Fruit fly (Drosophila melanogaster) whole organism, embryonic: Measurements from ENCODE around the gene CG45307.

Source experiments
- Atf-2 ChIP-seq: fragments of 200-800 bp; sonication (Bioruptor generic); optimal IDR thresholded peaks from 2 replicates; lab custom pipeline; 2016; ENCODE audit warnings: missing biosample characterization, missing genetic modification characterization
- Bgb ChIP-seq: fragments of 200-800 bp; sonication (Bioruptor generic); IDR thresholded peaks from 2 replicates; pipeline ENCODE4 v1.3.6; 2022; ENCODE audit warnings: missing biosample characterization, missing genetic modification characterization; ENCODE audit not compliant: partially characterized antibody
- CG10431 ChIP-seq: fragments of 200-800 bp; sonication (Bioruptor generic); optimal IDR thresholded peaks from 3 replicates; lab custom pipeline; 2018; ENCODE audit warnings: missing biosample characterization, mild to moderate bottlenecking, missing genetic modification characterization
- CG10959 ChIP-seq: fragments of 200-800 bp; sonication (Bioruptor generic); IDR thresholded peaks from 2 replicates; pipeline ENCODE4 v1.3.6; 2022; ENCODE audit warnings: missing biosample characterization, missing genetic modification characterization
- CG12942 ChIP-seq: fragments of 200-800 bp; sonication (Bioruptor generic); optimal IDR thresholded peaks from 3 replicates; lab custom pipeline; 2016; ENCODE audit warnings: missing biosample characterization, missing genetic modification characterization
- CG14667 ChIP-seq: fragments of 200-800 bp; sonication (Bioruptor generic); IDR thresholded peaks from 2 replicates; pipeline ENCODE4 v1.3.6; 2022; ENCODE audit warnings: missing biosample characterization, missing genetic modification characterization
- CG17385 ChIP-seq: fragments of 200-800 bp; sonication (Bioruptor generic); optimal IDR thresholded peaks from 3 replicates; lab custom pipeline; 2018; ENCODE audit warnings: missing biosample characterization, mild to moderate bottlenecking, missing genetic modification characterization
- CG1792 ChIP-seq: fragments of 200-800 bp; sonication (Bioruptor generic); optimal IDR thresholded peaks from 2 replicates; lab custom pipeline; 2016; ENCODE audit warnings: missing biosample characterization, missing genetic modification characterization
- CG1832 ChIP-seq: fragments of 200-800 bp; sonication (Bioruptor generic); optimal IDR thresholded peaks from 2 replicates; lab custom pipeline; 2017; ENCODE audit warnings: missing biosample characterization, mild to moderate bottlenecking, missing genetic modification characterization, inconsistent platforms
- CG18619 ChIP-seq: fragments of 200-800 bp; sonication (Bioruptor generic); optimal IDR thresholded peaks from 3 replicates; lab custom pipeline; 2017; ENCODE audit warnings: missing biosample characterization, mild to moderate bottlenecking, missing genetic modification characterization
- CG30020 ChIP-seq: fragments of 200-800 bp; optimal IDR thresholded peaks from 2 replicates; lab custom pipeline; 2019; ENCODE audit warnings: missing biosample characterization, mild to moderate bottlenecking, missing genetic modification characterization, moderate library complexity
- CG31365 ChIP-seq: fragments of 200-800 bp; sonication (Bioruptor generic); optimal IDR thresholded peaks from 2 replicates; lab custom pipeline; 2018; ENCODE audit warnings: missing biosample characterization, mild to moderate bottlenecking, missing genetic modification characterization
- CG3838 ChIP-seq: fragments of 200-800 bp; sonication (Bioruptor generic); optimal IDR thresholded peaks from 3 replicates; lab custom pipeline; 2016; ENCODE audit warnings: missing biosample characterization, missing genetic modification characterization
- CG7839 ChIP-seq: fragments of 200-800 bp; sonication (Bioruptor generic); optimal IDR thresholded peaks from 3 replicates; lab custom pipeline; 2018; ENCODE audit warnings: missing biosample characterization, mild to moderate bottlenecking, missing genetic modification characterization, moderate library complexity
- CG8388 ChIP-seq: fragments of 200-800 bp; sonication (Bioruptor generic); optimal IDR thresholded peaks from 2 replicates; lab custom pipeline; 2019; ENCODE audit warnings: missing biosample characterization, mild to moderate bottlenecking, missing genetic modification characterization, moderate library complexity
- CrebB ChIP-seq: fragments of 200-800 bp; sonication (Bioruptor generic); optimal IDR thresholded peaks from 3 replicates; lab custom pipeline; 2018; ENCODE audit warnings: missing biosample characterization, mild to moderate bottlenecking, missing genetic modification characterization
- D ChIP-seq, 2 experiments: fragments of 200-800 bp in 1 of 2; fragments of >200 bp in 1 of 2; sonication (Bioruptor generic) in 1 of 2; optimal IDR thresholded peaks; 2 replicates in 1 of 2; 3 replicates in 1 of 2; lab custom pipeline; 2017; ENCODE audit warnings: mild to moderate bottlenecking in 1 of 2, missing biosample characterization in 1 of 2, missing genetic modification characterization in 1 of 2, missing genetic modification reagents in 1 of 2
- Dad ChIP-seq: fragments of 200-800 bp; sonication (Bioruptor generic); optimal IDR thresholded peaks from 3 replicates; lab custom pipeline; 2016; ENCODE audit warnings: missing biosample characterization, missing genetic modification characterization
- Dfd ChIP-seq, 2 experiments: fragments of >200 bp; optimal IDR thresholded peaks; 2 replicates each; lab custom pipeline; 2017; ENCODE audit warnings: missing biosample characterization in 2 of 2, missing genetic modification characterization in 2 of 2
- H2.0 ChIP-seq: fragments of 200-800 bp; sonication (Bioruptor generic); IDR thresholded peaks from 2 replicates; pipeline ENCODE4 v1.3.6; 2022; ENCODE audit warnings: missing biosample characterization, missing genetic modification characterization
- Hand ChIP-seq: fragments of 200-800 bp; sonication (Bioruptor generic); optimal IDR thresholded peaks from 2 replicates; lab custom pipeline; 2017; ENCODE audit warnings: mild to moderate bottlenecking, missing biosample characterization, missing genetic modification reagents, missing genetic modification characterization
- Hr78 ChIP-seq, 2 experiments: fragments of 200-800 bp in 1 of 2; fragments of >200 bp in 1 of 2; sonication (Bioruptor generic) in 1 of 2; optimal IDR thresholded peaks; 2 replicates each; lab custom pipeline; 2017 to 2019; ENCODE audit warnings: missing biosample characterization in 2 of 2, missing genetic modification characterization in 2 of 2, mild to moderate bottlenecking in 1 of 2, moderate library complexity in 1 of 2
- Jarid2 ChIP-seq: fragments of 200-800 bp; sonication (Bioruptor generic); optimal IDR thresholded peaks from 3 replicates; lab custom pipeline; 2017; ENCODE audit warnings: mild to moderate bottlenecking, missing biosample characterization, missing genetic modification reagents, missing genetic modification characterization
- Nf-YA ChIP-seq: fragments of 200-800 bp; sonication (Bioruptor generic); IDR thresholded peaks from 2 replicates; pipeline ENCODE4 v1.3.6; 2022; ENCODE audit warnings: missing biosample characterization, missing genetic modification characterization
- Nf-YB ChIP-seq: fragments of 200-800 bp; sonication (Bioruptor generic); optimal IDR thresholded peaks from 3 replicates; lab custom pipeline; 2019; ENCODE audit warnings: missing biosample characterization, mild to moderate bottlenecking, missing genetic modification characterization, moderate library complexity
- NfI ChIP-seq: fragments of 200-800 bp; sonication (Bioruptor generic); optimal IDR thresholded peaks from 3 replicates; lab custom pipeline; 2018; ENCODE audit warnings: missing biosample characterization, mild to moderate bottlenecking, missing genetic modification characterization, moderate library complexity
- PHDP ChIP-seq: fragments of 200-800 bp; sonication (Bioruptor generic); optimal IDR thresholded peaks from 3 replicates; lab custom pipeline; 2018; ENCODE audit warnings: missing biosample characterization, mild to moderate bottlenecking, missing genetic modification characterization, moderate library complexity
- Poxn ChIP-seq: fragments of 200-800 bp; sonication (Bioruptor generic); IDR thresholded peaks from 2 replicates; pipeline ENCODE4 v1.3.6; 2022; ENCODE audit warnings: missing biosample characterization, missing genetic modification characterization
- Ravus ChIP-seq: fragments of 200-800 bp; sonication (Bioruptor generic); IDR thresholded peaks from 2 replicates; pipeline ENCODE4 v1.3.6; 2022; ENCODE audit warnings: missing biosample characterization, missing genetic modification characterization
- Spps ChIP-seq: fragments of 200-800 bp; sonication (Bioruptor generic); optimal IDR thresholded peaks from 2 replicates; lab custom pipeline; 2018; ENCODE audit warnings: missing biosample characterization, mild to moderate bottlenecking, missing genetic modification characterization
- Tbp ChIP-seq: fragments of >200 bp; optimal IDR thresholded peaks from 2 replicates; lab custom pipeline; 2018; ENCODE audit warnings: missing biosample characterization, missing genetic modification characterization
- ci ChIP-seq: fragments of 200-800 bp; sonication (Bioruptor generic); IDR thresholded peaks from 3 replicates; pipeline ENCODE4 v1.3.6; 2022; ENCODE audit warnings: missing biosample characterization, missing genetic modification characterization
- ewg ChIP-seq: fragments of 200-800 bp; sonication (Bioruptor generic); optimal IDR thresholded peaks from 3 replicates; lab custom pipeline; 2017; ENCODE audit warnings: mild to moderate bottlenecking, missing biosample characterization, missing genetic modification reagents, missing genetic modification characterization
- fd96Cb ChIP-seq: fragments of 200-800 bp; sonication (Bioruptor generic); optimal IDR thresholded peaks from 2 replicates; lab custom pipeline; 2018; ENCODE audit warnings: missing biosample characterization, mild to moderate bottlenecking, missing genetic modification characterization, moderate library complexity
- gem ChIP-seq: fragments of 200-800 bp; sonication (Bioruptor generic); optimal IDR thresholded peaks from 2 replicates; lab custom pipeline; 2019; ENCODE audit warnings: missing biosample characterization, mild to moderate bottlenecking, missing genetic modification characterization, moderate library complexity
- gfzf ChIP-seq: fragments of 200-800 bp; sonication (Bioruptor generic); optimal IDR thresholded peaks from 2 replicates; lab custom pipeline; 2016; ENCODE audit warnings: missing biosample characterization, mild to moderate bottlenecking, missing genetic modification characterization, moderate library complexity
- grn ChIP-seq: fragments of 200-800 bp; sonication (Bioruptor generic); optimal IDR thresholded peaks from 3 replicates; lab custom pipeline; 2017; ENCODE audit warnings: missing biosample characterization, missing genetic modification characterization
- gsb ChIP-seq: fragments of 200-800 bp; sonication (Bioruptor generic); IDR thresholded peaks from 2 replicates; pipeline ENCODE4 v1.3.6; 2022; ENCODE audit warnings: missing biosample characterization, missing genetic modification characterization
- gt ChIP-seq: fragments of 200-800 bp; sonication (Bioruptor generic); IDR thresholded peaks from 2 replicates; pipeline ENCODE4 v1.3.6; 2022; ENCODE audit warnings: missing biosample characterization, missing genetic modification characterization
- lab ChIP-seq: fragments of 200-800 bp; sonication (Bioruptor generic); optimal IDR thresholded peaks from 3 replicates; lab custom pipeline; 2017; ENCODE audit warnings: missing biosample characterization, missing genetic modification characterization, mild to moderate bottlenecking, moderate library complexity, missing genetic modification reagents
- lmd ChIP-seq: fragments of 200-800 bp; sonication (Bioruptor generic); IDR thresholded peaks from 2 replicates; pipeline ENCODE4 v1.3.6; 2022; ENCODE audit warnings: missing biosample characterization, missing genetic modification characterization
- luna ChIP-seq: fragments of 200-800 bp; sonication (Bioruptor generic); optimal IDR thresholded peaks from 2 replicates; lab custom pipeline; 2016; ENCODE audit warnings: missing biosample characterization, missing genetic modification characterization
- mirr ChIP-seq: fragments of 200-800 bp; sonication (Bioruptor generic); optimal IDR thresholded peaks from 3 replicates; lab custom pipeline; 2018; ENCODE audit warnings: missing biosample characterization, mild to moderate bottlenecking, missing genetic modification characterization
- sim ChIP-seq: fragments of 200-800 bp; sonication (Bioruptor generic); IDR thresholded peaks from 2 replicates; pipeline ENCODE4 v1.3.6; 2022; ENCODE audit warnings: missing biosample characterization, missing genetic modification characterization
- sr ChIP-seq: fragments of 200-800 bp; sonication (Bioruptor generic); IDR thresholded peaks from 3 replicates; pipeline ENCODE4 v1.3.6; 2022; ENCODE audit warnings: missing biosample characterization, missing genetic modification characterization
- stc ChIP-seq: fragments of 200-800 bp; sonication (Bioruptor generic); IDR thresholded peaks from 2 replicates; pipeline ENCODE4 v1.3.6; 2022; ENCODE audit warnings: missing biosample characterization, missing genetic modification characterization
- trh ChIP-seq: fragments of 200-800 bp; sonication (Bioruptor generic); optimal IDR thresholded peaks from 2 replicates; lab custom pipeline; 2016; ENCODE audit warnings: missing biosample characterization, missing genetic modification characterization
- tx ChIP-seq: fragments of 200-800 bp; sonication (Bioruptor generic); optimal IDR thresholded peaks from 2 replicates; lab custom pipeline; 2016; ENCODE audit warnings: missing biosample characterization, missing genetic modification characterization

CG45307 gene

DNA sequence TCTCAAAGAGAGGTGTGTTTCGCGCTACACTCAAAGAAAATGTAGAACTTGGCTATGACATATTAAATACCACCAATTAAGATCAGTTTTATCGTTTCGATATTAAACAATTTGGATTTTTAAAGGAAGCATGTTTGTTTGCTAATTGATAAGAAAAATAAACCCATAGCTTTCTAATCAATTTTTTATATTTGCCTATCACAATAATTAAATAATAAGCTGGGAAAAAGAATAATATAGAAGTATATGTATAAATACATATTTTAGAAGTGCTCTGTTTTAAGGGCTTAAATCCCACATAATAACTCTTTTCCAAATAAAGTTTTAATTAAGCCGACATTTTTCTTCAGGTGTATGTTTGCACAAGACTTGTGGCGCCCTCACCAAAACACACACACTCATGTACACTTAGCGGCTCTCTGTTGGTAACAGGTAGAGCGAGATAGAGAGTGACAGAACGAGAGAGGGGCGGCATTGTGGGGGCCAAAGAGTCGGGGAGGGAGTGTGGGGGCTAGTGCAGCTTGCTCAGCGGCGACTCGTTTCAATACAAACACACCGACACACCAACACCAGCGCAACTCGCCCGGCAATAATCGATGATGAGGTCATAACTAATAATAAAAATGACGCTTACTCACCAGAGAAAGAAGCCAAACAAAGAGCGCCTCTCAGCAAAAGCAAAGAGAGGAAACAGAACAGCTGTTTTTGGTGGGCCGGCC is 34.1 kb downstream of the CG45307 start (continued):
- TF ChIP-seq Tbp (GFP tag; lab: Kevin White, UChicago) = no peak
- peak; percentile 80 for TF ChIP-seq stc
- TF ChIP-seq CG18619 (GFP tag; lab: Kevin White, UChicago) = peak; percentile 92
- TF ChIP-seq Atf-2 (GFP tag; lab: Kevin White, UChicago) = peak; percentile 34
- peak; percentile 72 for TF ChIP-seq gsb (GFP tag; lab: Robert Waterston, UW)
- peak; percentile 64 for TF ChIP-seq Dad (GFP tag; lab: Kevin White, UChicago)
- peak in 1 of 2 experiments; percentile 57 for TF ChIP-seq Hr78 (GFP tag; optimal IDR thresholded peaks at IDR 0.05; lab: Kevin White, UChicago)
- TF ChIP-seq sr (GFP tag; lab: Robert Waterston, UW) = peak; percentile 80
- TF ChIP-seq CG31365 (tag; lab: Kevin White, UChicago) = peak; percentile 19
- TF ChIP-seq CG12942 = peak; percentile 79
- TF ChIP-seq Bgb = peak; percentile 25; the same call in 1 of the 2 replicates
- TF ChIP-seq CG1832 = no peak
- peak; percentile 81 for TF ChIP-seq trh
- peak; percentile 81 for TF ChIP-seq Nf-YB (GFP tag; lab: Kevin White, UChicago)
- peak in 1 of 2 experiments; percentile 83 for TF ChIP-seq Dfd (GFP tag; optimal IDR thresholded peaks at IDR 0.05; lab: Kevin White, UChicago)
- TF ChIP-seq CG30020 (tag; lab: Kevin White, UChicago) = peak; percentile 65
- TF ChIP-seq CG10959 (GFP tag; lab: Robert Waterston, UW) = no peak
- TF ChIP-seq tx = peak; percentile 37
- peak; percentile 55 for TF ChIP-seq CG3838 (GFP tag; lab: Kevin White, UChicago)
- peak; percentile 63 for TF ChIP-seq Jarid2 (GFP tag; lab: Kevin White, UChicago)
- peak; percentile 89 for TF ChIP-seq CG17385
- peak; percentile 82 for TF ChIP-seq ewg
- peak; percentile 42; the same call in 1 of the 2 replicates for TF ChIP-seq CG14667
- no peak for TF ChIP-seq gfzf
- TF ChIP-seq D (optimal IDR thresholded peaks at IDR 0.05; lab: Kevin White, UChicago) = no peak
- peak; percentile 84 for TF ChIP-seq D (GFP tag; optimal IDR thresholded peaks at IDR 0.05; lab: Kevin White, UChicago)
- peak; percentile 87 for TF ChIP-seq ci (GFP tag; lab: Robert Waterston, UW)
- peak; percentile 66 for TF ChIP-seq Spps (tag; lab: Kevin White, UChicago)
- peak; percentile 49 for TF ChIP-seq mirr (GFP tag; lab: Kevin White, UChicago)
- peak; percentile 63 for TF ChIP-seq CG10431 (GFP tag; lab: Kevin White, UChicago)
- peak; percentile 51 for TF ChIP-seq Nf-YA (GFP tag; lab: Robert Waterston, UW)
- TF ChIP-seq sim (GFP tag; lab: Robert Waterston, UW) = no peak
- TF ChIP-seq CrebB = peak; percentile 66
- TF ChIP-seq gt = no peak
- TF ChIP-seq grn = no peak
- peak; percentile 95 for TF ChIP-seq CG7839
- peak; percentile 85 for TF ChIP-seq fd96Cb (tag; lab: Kevin White, UChicago)
- TF ChIP-seq lmd (GFP tag; lab: Robert Waterston, UW) = peak; percentile 90
- peak; percentile 89 for TF ChIP-seq NfI (GFP tag; lab: Kevin White, UChicago)
- TF ChIP-seq H2.0 = peak; percentile 65; the same call in 1 of the 2 replicates
- TF ChIP-seq luna = no peak
- peak; percentile 53 for TF ChIP-seq Ravus (GFP tag; lab: Robert Waterston, UW)
- TF ChIP-seq CG1792 = peak; percentile 37
- no peak for TF ChIP-seq Poxn
- TF ChIP-seq PHDP = peak; percentile 94
- TF ChIP-seq gem = peak; percentile 97
- peak; percentile 91 for TF ChIP-seq Hand (GFP tag; lab: Kevin White, UChicago)
- TF ChIP-seq lab (GFP tag; lab: Kevin White, UChicago) = peak; percentile 93
- peak; percentile 91 for TF ChIP-seq CG8388 (GFP tag; lab: Kevin White, UChicago)
